Worm (Caenorhabditis elegans) whole organism, mixed stage, embryonic: Measurements from ENCODE around the gene moe-3.

Source experiments
- M03D4.4 ChIP-seq: sonication (generic microtip); optimal IDR thresholded peaks from 2 replicates; lab custom pipeline; 2017; ENCODE audit warnings: mild to moderate bottlenecking, missing genetic modification characterization, missing compliant biosample characterization
- bed-3 ChIP-seq: fragments of 200-800 bp; sonication (Bioruptor generic); optimal IDR thresholded peaks from 3 replicates; lab custom pipeline; 2018; ENCODE audit warnings: mild to moderate bottlenecking, missing genetic modification characterization, moderate library complexity, missing compliant biosample characterization
- blmp-1 ChIP-seq: fragments of 150-350 bp; optimal IDR thresholded peaks from 2 replicates; lab custom pipeline; 2014; ENCODE audit warnings: missing biosample characterization, missing genetic modification characterization
- ceh-39 ChIP-seq: fragments of 150-350 bp; optimal IDR thresholded peaks from 2 replicates; lab custom pipeline; 2014; ENCODE audit warnings: missing biosample characterization, missing genetic modification characterization
- ceh-43 ChIP-seq: fragments of 200-800 bp; sonication (Bioruptor generic); optimal IDR thresholded peaks from 2 replicates; lab custom pipeline; 2018; ENCODE audit warnings: mild to moderate bottlenecking, missing genetic modification characterization, moderate library complexity, missing compliant biosample characterization
- ceh-83 ChIP-seq: fragments of 200-800 bp; sonication (Bioruptor generic); optimal IDR thresholded peaks from 2 replicates; lab custom pipeline; 2018; ENCODE audit warnings: mild to moderate bottlenecking, missing genetic modification characterization, missing compliant biosample characterization
- ces-1 ChIP-seq: fragments of 150-350 bp; optimal IDR thresholded peaks from 2 replicates; lab custom pipeline; 2014; ENCODE audit warnings: missing biosample characterization, missing genetic modification reagents, missing genetic modification characterization
- cnd-1 ChIP-seq: fragments of 200-800 bp; sonication (Bioruptor generic); optimal IDR thresholded peaks from 2 replicates; lab custom pipeline; 2018; ENCODE audit warnings: mild to moderate bottlenecking, missing genetic modification characterization, missing compliant biosample characterization
- drap-1 ChIP-seq: fragments of 200-800 bp; sonication (Bioruptor generic); optimal IDR thresholded peaks from 3 replicates; lab custom pipeline; 2018; ENCODE audit warnings: mild to moderate bottlenecking, missing genetic modification characterization, missing compliant biosample characterization
- elt-1 ChIP-seq: sonication (generic microtip); optimal IDR thresholded peaks from 2 replicates; lab custom pipeline; 2017; ENCODE audit warnings: missing genetic modification characterization, mild to moderate bottlenecking, missing compliant biosample characterization, antibody characterized with exemption, moderate library complexity, borderline replicate concordance; ENCODE audit not compliant: insufficient read depth
- elt-3 ChIP-seq: fragments of 150-350 bp; optimal IDR thresholded peaks from 2 replicates; lab custom pipeline; 2014; ENCODE audit warnings: missing biosample characterization, missing genetic modification characterization
- flh-1 ChIP-seq: fragments of 200-800 bp; sonication (Bioruptor generic); optimal IDR thresholded peaks from 2 replicates; lab custom pipeline; 2018; ENCODE audit warnings: mild to moderate bottlenecking, missing genetic modification characterization, moderate library complexity, missing compliant biosample characterization
- ham-2 ChIP-seq: fragments of 200-800 bp; sonication (Bioruptor generic); optimal IDR thresholded peaks from 2 replicates; lab custom pipeline; 2018; ENCODE audit warnings: mild to moderate bottlenecking, missing genetic modification characterization, missing compliant biosample characterization
- hlh-1 ChIP-seq: fragments of 150-350 bp; optimal IDR thresholded peaks from 2 replicates; lab custom pipeline; 2014; ENCODE audit warnings: missing biosample characterization, missing genetic modification reagents, missing genetic modification characterization
- mab-5 ChIP-seq: fragments of 150-350 bp; optimal IDR thresholded peaks from 2 replicates; lab custom pipeline; 2014; ENCODE audit warnings: missing biosample characterization, missing genetic modification characterization
- mep-1 ChIP-seq: fragments of 150-350 bp; optimal IDR thresholded peaks from 2 replicates; lab custom pipeline; 2017; ENCODE audit warnings: missing biosample characterization, missing genetic modification reagents, missing genetic modification characterization, inconsistent platforms
- mls-2 ChIP-seq: sonication (generic microtip); optimal IDR thresholded peaks from 2 replicates; lab custom pipeline; 2016; ENCODE audit warnings: mild to moderate bottlenecking, missing genetic modification characterization, moderate library complexity, missing compliant biosample characterization
- nhr-12 ChIP-seq: fragments of 150-350 bp; optimal IDR thresholded peaks from 2 replicates; lab custom pipeline; 2014; ENCODE audit warnings: missing biosample characterization, missing genetic modification characterization
- nhr-2 ChIP-seq: fragments of 150-350 bp; optimal IDR thresholded peaks from 2 replicates; lab custom pipeline; 2014; ENCODE audit warnings: missing biosample characterization, missing genetic modification characterization
- nhr-237 ChIP-seq: fragments of 150-350 bp; optimal IDR thresholded peaks from 2 replicates; lab custom pipeline; 2014; ENCODE audit warnings: missing biosample characterization, missing genetic modification characterization
- nhr-28 ChIP-seq: fragments of 150-350 bp; optimal IDR thresholded peaks from 2 replicates; lab custom pipeline; 2014; ENCODE audit warnings: missing biosample characterization, missing genetic modification characterization
- nhr-76 ChIP-seq: sonication (generic microtip); optimal IDR thresholded peaks from 2 replicates; lab custom pipeline; 2017; ENCODE audit warnings: missing biosample characterization, missing genetic modification characterization
- pha-4 ChIP-seq: fragments of 150-350 bp; optimal IDR thresholded peaks from 2 replicates; lab custom pipeline; 2018; ENCODE audit warnings: missing biosample characterization, missing genetic modification reagents, missing genetic modification characterization
- sem-2 ChIP-seq: fragments of 200-800 bp; sonication (Bioruptor generic); optimal IDR thresholded peaks from 2 replicates; lab custom pipeline; 2018; ENCODE audit warnings: mild to moderate bottlenecking, missing genetic modification characterization, missing compliant biosample characterization
- snpc-4 ChIP-seq: fragments of 150-350 bp; optimal IDR thresholded peaks from 2 replicates; lab custom pipeline; 2014; ENCODE audit warnings: missing biosample characterization, missing genetic modification characterization
- sptf-1 ChIP-seq: sonication (generic microtip); optimal IDR thresholded peaks from 2 replicates; lab custom pipeline; 2017; ENCODE audit warnings: mild to moderate bottlenecking, missing genetic modification characterization, moderate library complexity, missing compliant biosample characterization
- tbx-8 ChIP-seq: fragments of 200-800 bp; sonication (Bioruptor generic); optimal IDR thresholded peaks from 2 replicates; lab custom pipeline; 2018; ENCODE audit warnings: mild to moderate bottlenecking, missing genetic modification characterization, moderate library complexity, missing compliant biosample characterization
- unc-120 ChIP-seq: sonication (generic microtip); optimal IDR thresholded peaks from 2 replicates; lab custom pipeline; 2017; ENCODE audit warnings: missing genetic modification characterization, missing compliant biosample characterization; ENCODE audit not compliant: poor library complexity, severe bottlenecking
- unc-39 ChIP-seq: fragments of 150-350 bp; optimal IDR thresholded peaks from 2 replicates; lab custom pipeline; 2014; ENCODE audit warnings: missing biosample characterization, missing genetic modification characterization
- unc-62 ChIP-seq: fragments of 150-350 bp; optimal IDR thresholded peaks from 2 replicates; lab custom pipeline; 2014; ENCODE audit warnings: missing biosample characterization, missing genetic modification reagents, missing genetic modification characterization
- zip-8 ChIP-seq: fragments of 150-350 bp; optimal IDR thresholded peaks from 2 replicates; lab custom pipeline; 2014; ENCODE audit warnings: missing biosample characterization, missing genetic modification characterization
- ztf-11 ChIP-seq: fragments of 150-350 bp; optimal IDR thresholded peaks from 2 replicates; lab custom pipeline; 2014; ENCODE audit warnings: missing biosample characterization, missing genetic modification characterization

Gene moe-3

DNA sequence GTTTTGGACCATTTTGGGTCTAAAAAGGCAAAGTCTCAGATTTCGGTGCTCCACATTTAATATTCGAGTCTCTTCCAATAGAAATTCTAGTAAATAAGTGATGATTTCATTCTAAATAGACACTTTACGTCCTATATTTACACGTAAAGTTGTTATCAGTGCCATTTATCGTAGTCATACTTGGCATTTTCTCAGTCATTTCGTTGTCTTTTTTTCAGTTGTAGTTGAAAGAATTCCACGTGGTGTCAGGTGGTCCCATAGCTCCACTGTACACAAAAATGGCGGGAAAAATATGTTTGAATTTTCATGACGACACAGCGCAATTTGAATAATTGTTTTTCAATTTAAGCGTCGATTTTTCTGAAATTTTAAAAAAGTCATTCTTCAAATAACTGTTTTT lies 24.9 kb upstream of the moe-3 start:
- TF ChIP-seq ceh-43, result no peak
- TF ChIP-seq nhr-2 (tag; lab: Kevin White, UChicago), result no peak
- TF ChIP-seq drap-1 (GFP tag; lab: Kevin White, UChicago), result no peak

DNA sequence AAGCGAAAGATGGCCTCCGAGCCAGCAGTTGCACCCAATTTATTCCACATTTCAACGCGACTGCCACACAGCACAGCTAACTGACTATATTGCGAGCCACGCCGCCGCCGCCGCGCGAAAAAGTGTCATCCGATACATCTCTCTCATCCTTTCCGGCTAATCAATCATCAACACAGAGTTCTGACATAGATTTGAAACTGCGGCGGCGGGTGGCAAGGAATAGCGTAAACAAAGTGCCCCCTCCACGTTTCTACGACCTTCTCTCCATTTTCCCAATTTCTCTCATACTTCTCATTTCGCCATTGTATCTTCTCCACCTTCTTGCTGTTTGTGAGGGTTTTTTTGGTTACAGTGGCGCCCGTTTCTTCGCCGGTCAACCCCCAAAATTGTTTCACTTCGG lies 23.8 kb upstream of the moe-3 start:
- TF ChIP-seq ham-2 (GFP tag; lab: Kevin White, UChicago) (peak; percentile 81), unc-39 (tag; lab: Kevin White, UChicago) (no peak), sem-2 (GFP tag; lab: Kevin White, UChicago) (no peak), elt-1 (tag; lab: Kevin White, UChicago) (no peak), unc-62 (GFP tag; lab: Kevin White, UChicago) (peak; percentile 93), mep-1 (tag; lab: Kevin White, UChicago) (no peak), snpc-4 (tag; lab: Kevin White, UChicago) (no peak), cnd-1 (tag; lab: Kevin White, UChicago) (no peak), mab-5 (tag; lab: Kevin White, UChicago) (no peak), elt-3 (no peak), ztf-11 (no peak), M03D4.4 (peak; percentile 31), blmp-1 (tag; lab: Kevin White, UChicago) (no peak), nhr-12 (tag; lab: Kevin White, UChicago) (no peak), bed-3 (GFP tag; lab: Kevin White, UChicago) (no peak), hlh-1 (tag; lab: Kevin White, UChicago) (no peak), nhr-28 (tag; lab: Kevin White, UChicago) (no peak), tbx-8 (GFP tag; lab: Kevin White, UChicago) (no peak), ces-1 (GFP tag; lab: Kevin White, UChicago) (no peak), unc-120 (peak; percentile 57), sptf-1 (tag; lab: Kevin White, UChicago) (no peak)

DNA sequence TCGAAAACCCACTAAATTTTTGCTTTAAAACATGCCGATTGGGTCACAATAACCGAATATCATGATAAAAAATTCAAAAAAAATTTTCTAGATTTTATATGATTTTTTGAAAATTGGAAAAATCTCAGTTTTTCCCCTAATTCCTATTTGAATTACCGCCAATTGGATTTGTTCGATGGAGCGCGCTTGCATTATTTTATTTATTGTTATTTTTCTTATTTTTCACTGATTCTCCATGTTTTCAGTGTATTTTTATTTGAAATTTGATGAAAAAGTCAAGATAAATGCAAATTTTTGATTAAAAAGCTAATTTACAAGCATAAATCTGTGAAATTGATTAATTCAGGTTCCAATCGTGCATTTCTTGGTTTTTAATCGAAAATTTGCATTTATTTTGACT lies 22.6 kb upstream of the moe-3 start:
- no peak for TF ChIP-seq ces-1 (GFP tag; lab: Kevin White, UChicago)

DNA sequence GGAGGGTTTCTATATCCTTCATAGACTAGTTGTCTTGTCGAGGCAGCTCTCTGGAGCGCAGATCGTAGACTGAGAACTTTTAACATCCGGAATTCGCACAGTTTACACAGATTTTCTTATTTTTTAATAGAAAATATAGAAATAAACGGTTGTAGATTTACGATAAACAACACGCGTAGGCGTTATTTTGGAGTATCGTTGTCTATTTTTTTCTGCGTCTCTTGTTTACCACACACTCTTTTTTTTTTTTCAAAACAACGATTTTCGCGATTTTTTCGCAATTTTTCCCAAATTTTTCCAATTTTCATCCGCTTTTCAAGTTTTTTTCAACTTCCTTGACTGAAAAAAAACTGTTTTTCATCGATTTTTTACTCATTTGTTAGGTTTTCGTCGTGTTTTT lies 21.7 kb upstream of the moe-3 start, which contains the start of gene mecr-1:
TSS of gene mecr-1 (minus strand) at position 127 of the 400 bp plus-strand sequence.
- TF ChIP-seq unc-39 (tag; lab: Kevin White, UChicago) (no peak), zip-8 (tag; lab: Kevin White, UChicago) (no peak), mls-2 (tag; lab: Kevin White, UChicago) (no peak), nhr-237 (tag; lab: Kevin White, UChicago) (no peak), unc-62 (GFP tag; lab: Kevin White, UChicago) (no peak), drap-1 (GFP tag; lab: Kevin White, UChicago) (no peak), ces-1 (GFP tag; lab: Kevin White, UChicago) (peak; percentile 37), hlh-1 (tag; lab: Kevin White, UChicago) (no peak)

DNA sequence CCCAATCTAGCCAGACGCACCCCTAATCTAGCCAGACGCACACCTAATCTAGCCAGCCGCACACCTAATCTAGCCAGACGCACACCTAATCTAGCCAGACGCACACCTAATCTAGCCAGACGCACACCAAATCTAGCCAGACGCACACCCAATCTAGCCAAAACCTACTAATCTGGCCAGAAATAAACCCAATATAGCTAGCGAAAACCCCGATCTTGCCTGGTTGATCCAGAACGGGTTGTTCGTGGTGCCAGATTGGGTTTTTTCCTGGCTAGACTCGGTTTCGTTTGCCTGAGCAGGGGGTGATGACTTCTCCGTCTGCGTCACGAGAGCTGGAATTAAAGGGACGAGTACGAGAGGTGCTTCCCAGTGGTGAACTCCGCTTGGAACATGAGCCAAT lies 18.6 kb upstream of the moe-3 start, which contains the start of gene W09H1.3:
TSS of gene W09H1.3 (plus strand) at position 301 of the 400 bp plus-strand sequence.
- TF ChIP-seq mep-1 (tag; lab: Kevin White, UChicago) (no peak), ceh-39 (tag; lab: Kevin White, UChicago) (no peak), pha-4 (tag; lab: Kevin White, UChicago) (no peak), mls-2 (tag; lab: Kevin White, UChicago) (no peak), flh-1 (no peak), nhr-76 (tag; lab: Kevin White, UChicago) (no peak), hlh-1 (tag; lab: Kevin White, UChicago) (no peak), nhr-28 (tag; lab: Kevin White, UChicago) (no peak), unc-120 (no peak), mab-5 (tag; lab: Kevin White, UChicago) (no peak), nhr-237 (tag; lab: Kevin White, UChicago) (no peak), elt-1 (tag; lab: Kevin White, UChicago) (no peak), zip-8 (tag; lab: Kevin White, UChicago) (no peak), unc-39 (tag; lab: Kevin White, UChicago) (no peak), ceh-43 (no peak), ceh-83 (GFP tag; lab: Kevin White, UChicago) (no peak), snpc-4 (tag; lab: Kevin White, UChicago) (no peak), ham-2 (GFP tag; lab: Kevin White, UChicago) (no peak), M03D4.4 (no peak)
